Fruit fly (Drosophila melanogaster): Measurements from ENCODE around the gene tap.
A peak's percentile ranks its signal among the peaks of the same experiment; 100 is the strongest.

The tap gene

DNA sequence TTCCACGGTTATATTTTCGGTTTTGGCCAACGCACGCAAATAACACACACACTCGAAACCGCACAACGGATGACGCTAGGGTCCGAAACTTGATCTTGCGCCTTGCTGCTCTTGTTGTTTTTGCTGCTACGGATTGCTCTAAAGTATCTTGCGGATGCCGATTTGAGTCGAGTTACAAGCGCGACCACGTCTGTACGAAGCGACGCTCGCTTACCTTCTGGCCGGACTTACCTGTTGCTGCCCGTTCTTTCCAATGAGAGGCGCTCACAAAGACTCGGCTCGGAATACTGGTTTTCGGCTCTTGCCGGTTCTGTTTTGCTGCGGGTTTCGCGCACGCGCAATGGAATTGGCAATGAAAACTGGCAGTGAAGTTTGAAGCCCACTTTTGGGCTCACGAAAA lies 19.8 kb downstream of the tap start, which contains the start of gene Cad74A (continued):
- TF ChIP-seq cas (GFP tag; IDR thresholded peaks at IDR 0.05) (no peak), vfl (GFP tag; optimal IDR thresholded peaks at IDR 0.05) (no peak), ftz-f1 (GFP tag; optimal IDR thresholded peaks at IDR 0.05) (peak; percentile 37), ci (GFP tag; IDR thresholded peaks at IDR 0.05) (peak; percentile 52; the same call in 1 of the 3 replicates), CG12769 (tag; optimal IDR thresholded peaks at IDR 0.05) (peak; percentile 57), Rfx (GFP tag; IDR thresholded peaks at IDR 0.05) (0 out of 2 replicates have a peak, but pooled peaks have one; percentile 19), oc (tag; optimal IDR thresholded peaks at IDR 0.05) (peak; percentile 9), aop (GFP tag; IDR thresholded peaks at IDR 0.05) (0 out of 2 replicates have a peak, but pooled peaks have one; percentile 2), CTCF (GFP tag; optimal IDR thresholded peaks at IDR 0.05) (peak; percentile 23), Aef1 (GFP tag; IDR thresholded peaks at IDR 0.05) (peak; percentile 12; the same call in 1 of the 3 replicates), crp (GFP tag; optimal IDR thresholded peaks at IDR 0.05) (no peak), CG1233 (GFP tag; optimal IDR thresholded peaks at IDR 0.05) (no peak), Trl (optimal IDR thresholded peaks at IDR 0.05) (peak; percentile 16 to 29), Trl (GFP tag; optimal IDR thresholded peaks at IDR 0.05) (peak; percentile 5), Drgx (GFP tag; IDR thresholded peaks at IDR 0.05) (peak; percentile 38), CG6689 (GFP tag; IDR thresholded peaks at IDR 0.05) (no peak), CG4360 (GFP tag; IDR thresholded peaks at IDR 0.05) (peak; percentile 61), sisA (GFP tag; IDR thresholded peaks at IDR 0.05) (no peak), kni (GFP tag; optimal IDR thresholded peaks at IDR 0.05) (peak; percentile 63), pzg (GFP tag; optimal IDR thresholded peaks at IDR 0.05) (no peak), CG8765 (GFP tag; IDR thresholded peaks at IDR 0.05) (0 out of 2 replicates have a peak, but pooled peaks have one; percentile 21), CG2712 (tag; optimal IDR thresholded peaks at IDR 0.05) (peak; percentile 20), Chrac-16 (GFP tag; optimal IDR thresholded peaks at IDR 0.05) (no peak), Oli (tag; optimal IDR thresholded peaks at IDR 0.05) (no peak), Awh (GFP tag; IDR thresholded peaks at IDR 0.05) (0 out of 2 replicates have a peak, but pooled peaks have one; percentile 7), Abd-B (GFP tag; optimal IDR thresholded peaks at IDR 0.05) (no peak), HLHmδ (GFP tag; optimal IDR thresholded peaks at IDR 0.05) (peak; percentile 27), hkb (optimal IDR thresholded peaks at IDR 0.05) (no peak), hkb (GFP tag; IDR thresholded peaks at IDR 0.05) (0 out of 2 replicates have a peak, but pooled peaks have one; percentile 10), Adf1 (GFP tag; IDR thresholded peaks at IDR 0.05) (peak; percentile 24; the same call in 1 of the 2 replicates), CG4424 (GFP tag; optimal IDR thresholded peaks at IDR 0.05) (no peak), chinmo (GFP tag; IDR thresholded peaks at IDR 0.05; ENCODE audit: partially characterized antibody) (peak; percentile 97), slp2 (GFP tag; optimal IDR thresholded peaks at IDR 0.05) (no peak), amos (GFP tag; IDR thresholded peaks at IDR 0.05; ENCODE audit: partially characterized antibody) (peak; percentile 44; the same call in 1 of the 2 replicates), CG14441 (GFP tag; IDR thresholded peaks at IDR 0.05) (0 out of 2 replicates have a peak, but pooled peaks have one; percentile 27), CG13287 (GFP tag; IDR thresholded peaks at IDR 0.05; ENCODE audit: partially characterized antibody) (peak; percentile 57), CG9727 (GFP tag; optimal IDR thresholded peaks at IDR 0.05) (peak; percentile 4), sc (optimal IDR thresholded peaks at IDR 0.05) (no peak), sc (GFP tag; optimal IDR thresholded peaks at IDR 0.05) (no peak), CG10543 (GFP tag; optimal IDR thresholded peaks at IDR 0.05) (peak; percentile 15), HLH4C (GFP tag; IDR thresholded peaks at IDR 0.05; ENCODE audit: partially characterized antibody) (no peak), ac (GFP tag; optimal IDR thresholded peaks at IDR 0.05) (peak; percentile 9), Deaf1 (tag; optimal IDR thresholded peaks at IDR 0.05) (peak; percentile 62), Eip74EF (GFP tag; optimal IDR thresholded peaks at IDR 0.05) (peak in 1 of 2 experiments; percentile 5), CG34422 (GFP tag; IDR thresholded peaks at IDR 0.05) (peak; percentile 70; the same call in 1 of the 3 replicates), sens (GFP tag) (peak; percentile 55), tna (GFP tag; IDR thresholded peaks at IDR 0.05; ENCODE audit: partially characterized antibody) (0 out of 2 replicates have a peak, but pooled peaks have one; percentile 47), CG15479 (GFP tag; optimal IDR thresholded peaks at IDR 0.05) (peak; percentile 81), CG16779 (GFP tag; IDR thresholded peaks at IDR 0.05) (0 out of 2 replicates have a peak, but pooled peaks have one; percentile 31), CG6175 (GFP tag; IDR thresholded peaks at IDR 0.05) (0 out of 3 replicates have a peak, but pooled peaks have one; percentile 44), sob (GFP tag; IDR thresholded peaks at IDR 0.05) (0 out of 2 replicates have a peak, but pooled peaks have one; percentile 22)
